Worm (Caenorhabditis elegans) whole organism, young adult: ENCODE measurements around the gene Y116F11B.6.

ENCODE experiments used
- D2030.7 ChIP-seq: fragments of 200-800 bp; sonication (Bioruptor generic); IDR thresholded peaks from 2 replicates; pipeline ENCODE4 v1.3.6; 2022; ENCODE audit warnings: missing genetic modification reagents, missing genetic modification characterization, missing compliant biosample characterization
- F22D6.2 ChIP-seq: sonication (generic microtip); optimal IDR thresholded peaks from 2 replicates; lab custom pipeline; 2016; ENCODE audit warnings: mild to moderate bottlenecking, missing genetic modification characterization, missing compliant biosample characterization
- F33H1.4 ChIP-seq: fragments of 200-800 bp; sonication (Bioruptor generic); IDR thresholded peaks from 2 replicates; pipeline ENCODE4 v1.3.6; 2022; ENCODE audit warnings: missing genetic modification reagents, missing genetic modification characterization, missing compliant biosample characterization
- F49E8.2 ChIP-seq: sonication (generic microtip); optimal IDR thresholded peaks from 3 replicates; lab custom pipeline; 2017; ENCODE audit warnings: missing genetic modification characterization, mild to moderate bottlenecking, missing compliant biosample characterization, antibody characterized with exemption, moderate library complexity; ENCODE audit not compliant: insufficient read depth
- F52B5.7 ChIP-seq: sonication (generic microtip); optimal IDR thresholded peaks from 2 replicates; lab custom pipeline; 2016; ENCODE audit warnings: mild to moderate bottlenecking, missing genetic modification characterization, missing compliant biosample characterization
- F57C9.4 ChIP-seq: sonication (generic microtip); optimal IDR thresholded peaks from 2 replicates; lab custom pipeline; 2017; ENCODE audit warnings: mild to moderate bottlenecking, missing genetic modification characterization, missing compliant biosample characterization
- T26A5.8 ChIP-seq: sonication (generic microtip); optimal IDR thresholded peaks from 2 replicates; lab custom pipeline; 2016; ENCODE audit warnings: missing genetic modification characterization, missing compliant biosample characterization
- Y56A3A.18 ChIP-seq: fragments of 200-800 bp; sonication (Bioruptor generic); IDR thresholded peaks from 2 replicates; pipeline ENCODE4 v1.3.6; 2022; ENCODE audit warnings: missing genetic modification reagents, missing genetic modification characterization, missing compliant biosample characterization
- Y67H2A.10 ChIP-seq: fragments of 200-800 bp; sonication (Bioruptor generic); conservative IDR thresholded peaks from 2 replicates; pipeline ENCODE4 v1.3.6; 2022; ENCODE audit warnings: missing genetic modification reagents, missing genetic modification characterization, missing compliant biosample characterization
- akir-1 ChIP-seq: fragments of 200-800 bp; sonication (Bioruptor generic); optimal IDR thresholded peaks from 2 replicates; lab custom pipeline; 2018; ENCODE audit warnings: mild to moderate bottlenecking, missing genetic modification characterization, moderate library complexity, missing compliant biosample characterization
- ama-1 ChIP-seq, 3 experiments: fragments of 150-350 bp in 1 of 3; sonication (generic microtip) in 2 of 3; optimal IDR thresholded peaks; 2 replicates each; lab custom pipeline; 2014 to 2018; ENCODE audit warnings: missing biosample characterization in 2 of 3, missing genetic modification characterization in 2 of 3, missing genetic modification reagents in 2 of 3
- aptf-3 ChIP-seq: fragments of 200-800 bp; sonication (Bioruptor generic); IDR thresholded peaks from 2 replicates; pipeline ENCODE4 v1.3.6; 2022; ENCODE audit warnings: missing genetic modification characterization, missing compliant biosample characterization
- bed-2 ChIP-seq: fragments of 200-800 bp; sonication (Bioruptor generic); IDR thresholded peaks from 2 replicates; pipeline ENCODE4 v1.3.6; 2022; ENCODE audit warnings: missing genetic modification reagents, missing genetic modification characterization, missing compliant biosample characterization
- cebp-2 ChIP-seq: fragments of 200-800 bp; sonication (Bioruptor generic); IDR thresholded peaks from 2 replicates; pipeline ENCODE4 v1.3.6; 2022; ENCODE audit warnings: missing genetic modification characterization, missing compliant biosample characterization
- ceh-100 ChIP-seq: fragments of 200-800 bp; sonication (Bioruptor generic); IDR thresholded peaks from 2 replicates; pipeline ENCODE4 v1.3.6; 2022; ENCODE audit warnings: missing genetic modification reagents, missing genetic modification characterization, missing compliant biosample characterization
- ceh-27 ChIP-seq: fragments of 200-800 bp; sonication (Bioruptor generic); optimal IDR thresholded peaks from 2 replicates; lab custom pipeline; 2018; ENCODE audit warnings: mild to moderate bottlenecking, missing genetic modification characterization, moderate library complexity, missing compliant biosample characterization
- ceh-79 ChIP-seq: sonication (generic microtip); optimal IDR thresholded peaks from 2 replicates; lab custom pipeline; 2017; ENCODE audit warnings: mild to moderate bottlenecking, missing genetic modification characterization, missing compliant biosample characterization
- ceh-91 ChIP-seq: fragments of 200-800 bp; sonication (Bioruptor generic); IDR thresholded peaks from 2 replicates; pipeline ENCODE4 v1.3.6; 2022; ENCODE audit warnings: missing genetic modification reagents, missing genetic modification characterization, missing compliant biosample characterization
- ets-4 ChIP-seq: fragments of 200-800 bp; sonication (Bioruptor generic); optimal IDR thresholded peaks from 2 replicates; lab custom pipeline; 2018; ENCODE audit warnings: mild to moderate bottlenecking, missing genetic modification characterization, missing compliant biosample characterization
- fkh-3 ChIP-seq: sonication (generic microtip); optimal IDR thresholded peaks from 2 replicates; lab custom pipeline; 2016; ENCODE audit warnings: mild to moderate bottlenecking, missing genetic modification characterization, missing compliant biosample characterization
- hrde-1 ChIP-seq: sonication (generic microtip); optimal IDR thresholded peaks from 2 replicates; lab custom pipeline; 2016; ENCODE audit warnings: missing genetic modification characterization, mild to moderate bottlenecking, missing compliant biosample characterization, moderate library complexity, missing genotype, missing genetic modification reagents, borderline replicate concordance
- let-607 ChIP-seq, 2 experiments: fragments of 200-800 bp in 1 of 2; sonication (Bioruptor generic) in 1 of 2; sonication (generic microtip) in 1 of 2; optimal IDR thresholded peaks; 2 replicates each; lab custom pipeline; 2016 to 2018; ENCODE audit warnings: mild to moderate bottlenecking in 2 of 2, missing compliant biosample characterization in 2 of 2, missing genetic modification characterization in 2 of 2, moderate library complexity in 2 of 2, missing genotype in 1 of 2
- lin-40 ChIP-seq: sonication (generic microtip); optimal IDR thresholded peaks from 2 replicates; lab custom pipeline; 2016; ENCODE audit warnings: missing genetic modification characterization, mild to moderate bottlenecking, missing compliant biosample characterization, missing genotype, missing genetic modification reagents
- lin-54 ChIP-seq: fragments of 200-800 bp; sonication (Bioruptor generic); optimal IDR thresholded peaks from 2 replicates; lab custom pipeline; 2018; ENCODE audit warnings: mild to moderate bottlenecking, missing genetic modification characterization, missing compliant biosample characterization
- lir-1 ChIP-seq: fragments of 200-800 bp; sonication (Bioruptor generic); conservative IDR thresholded peaks from 2 replicates; pipeline ENCODE4 v1.3.6; 2022; ENCODE audit warnings: missing genetic modification reagents, missing genetic modification characterization, missing compliant biosample characterization
- madf-6 ChIP-seq: fragments of 200-800 bp; sonication (Bioruptor generic); IDR thresholded peaks from 2 replicates; pipeline ENCODE4 v1.3.6; 2022; ENCODE audit warnings: missing genetic modification reagents, missing genetic modification characterization, missing compliant biosample characterization
- mxl-1 ChIP-seq: sonication (generic microtip); optimal IDR thresholded peaks from 2 replicates; lab custom pipeline; 2016; ENCODE audit warnings: missing genetic modification characterization, missing compliant biosample characterization
- nfya-2 ChIP-seq: fragments of 200-800 bp; sonication (Bioruptor generic); IDR thresholded peaks from 2 replicates; pipeline ENCODE4 v1.3.6; 2022; ENCODE audit warnings: missing genetic modification reagents, missing genetic modification characterization, missing compliant biosample characterization
- nhr-27 ChIP-seq: fragments of 200-800 bp; sonication (Bioruptor generic); optimal IDR thresholded peaks from 2 replicates; lab custom pipeline; 2018; ENCODE audit warnings: mild to moderate bottlenecking, missing genetic modification characterization, moderate library complexity, missing compliant biosample characterization
- pha-4 ChIP-seq: fragments of 150-350 bp; sonication (generic microtip); optimal IDR thresholded peaks from 2 replicates; lab custom pipeline; 2014; ENCODE audit warnings: missing biosample characterization, missing genetic modification reagents, missing genetic modification characterization
- rcor-1 ChIP-seq: fragments of 200-800 bp; sonication (Bioruptor generic); IDR thresholded peaks from 2 replicates; pipeline ENCODE4 v1.3.6; 2022; ENCODE audit warnings: missing genetic modification reagents, missing genetic modification characterization, missing compliant biosample characterization
- sptf-2 ChIP-seq: fragments of 200-800 bp; sonication (Bioruptor generic); optimal IDR thresholded peaks from 2 replicates; lab custom pipeline; 2018; ENCODE audit warnings: mild to moderate bottlenecking, missing genetic modification characterization, missing compliant biosample characterization
- tlf-1 ChIP-seq: fragments of 200-800 bp; sonication (Bioruptor generic); optimal IDR thresholded peaks from 2 replicates; lab custom pipeline; 2018; ENCODE audit warnings: mild to moderate bottlenecking, missing genetic modification characterization, missing compliant biosample characterization
- unc-130 ChIP-seq: sonication (generic microtip); optimal IDR thresholded peaks from 2 replicates; lab custom pipeline; 2016; ENCODE audit warnings: missing genetic modification reagents, missing genetic modification characterization, missing compliant biosample characterization
- unc-62 ChIP-seq: fragments of 150-350 bp; optimal IDR thresholded peaks from 2 replicates; lab custom pipeline; 2014; ENCODE audit warnings: missing biosample characterization, missing genetic modification reagents, missing genetic modification characterization
- ztf-22 ChIP-seq: fragments of 200-800 bp; sonication (Bioruptor generic); optimal IDR thresholded peaks from 2 replicates; lab custom pipeline; 2018; ENCODE audit warnings: mild to moderate bottlenecking, missing genetic modification characterization, moderate library complexity, missing compliant biosample characterization

Gene Y116F11B.6

ce11 chrV:19829225-19829624 is 16.6 kb downstream of the Y116F11B.6 start:
- TF ChIP-seq cebp-2 (GFP tag; lab: Robert Waterston, UW) (no peak), aptf-3 (GFP tag; lab: Robert Waterston, UW) (no peak), akir-1 (GFP tag; lab: Kevin White, UChicago) (no peak), rcor-1 (GFP tag; lab: Robert Waterston, UW) (no peak), unc-62 (GFP tag; lab: Kevin White, UChicago) (no peak), F52B5.7 (tag; lab: Kevin White, UChicago) (no peak), F33H1.4 (GFP tag; lab: Robert Waterston, UW) (no peak), lir-1 (GFP tag; lab: Robert Waterston, UW) (no peak), mxl-1 (tag; lab: Kevin White, UChicago) (no peak), hrde-1 (tag; lab: Kevin White, UChicago) (no peak), F57C9.4 (tag; lab: Kevin White, UChicago) (no peak), ztf-22 (GFP tag; lab: Kevin White, UChicago) (no peak)

- TF ChIP-seq ceh-79 (tag; lab: Kevin White, UChicago), result no peak
- TF ChIP-seq unc-130 (GFP tag; lab: Kevin White, UChicago), result no peak
- TF ChIP-seq F49E8.2 (tag; lab: Kevin White, UChicago), result no peak
- TF ChIP-seq fkh-3 (tag; lab: Kevin White, UChicago), result no peak
- no peak for TF ChIP-seq ceh-100 (GFP tag; lab: Robert Waterston, UW)
- TF ChIP-seq F22D6.2 (tag; lab: Kevin White, UChicago), result no peak
- TF ChIP-seq bed-2 (GFP tag; lab: Robert Waterston, UW), result no peak
- no peak for TF ChIP-seq D2030.7 (GFP tag; lab: Robert Waterston, UW)
- no peak for TF ChIP-seq Y56A3A.18 (GFP tag; lab: Robert Waterston, UW)
- no peak for TF ChIP-seq pha-4 (tag; lab: Kevin White, UChicago)
- no peak for TF ChIP-seq let-607 (tag; optimal IDR thresholded peaks at IDR 0.05; lab: Kevin White, UChicago)
These were observed 18.3 kb downstream of the Y116F11B.6 start for ce11 chrV:19827481-19827880.

ce11 chrV:19822093-19822492 is 23.7 kb downstream of the Y116F11B.6 start, which contains the start of gene Y116F11B.17:
TSS of gene Y116F11B.17 (minus strand) at chrV:19822193.
- TF ChIP-seq ceh-100 (GFP tag; lab: Robert Waterston, UW) (no peak), lin-54 (GFP tag; lab: Kevin White, UChicago) (no peak), F52B5.7 (tag; lab: Kevin White, UChicago) (no peak), madf-6 (GFP tag; lab: Robert Waterston, UW) (no peak), nhr-27 (tag; lab: Kevin White, UChicago) (no peak), tlf-1 (GFP tag; lab: Kevin White, UChicago) (no peak), ceh-91 (no peak), fkh-3 (tag; lab: Kevin White, UChicago) (no peak), sptf-2 (no peak), ets-4 (GFP tag; lab: Kevin White, UChicago) (no peak), T26A5.8 (tag; lab: Kevin White, UChicago) (no peak), ceh-27 (no peak), ama-1 (optimal IDR thresholded peaks at IDR 0.05; lab: Kevin White, UChicago) (no peak), ama-1 (GFP tag; optimal IDR thresholded peaks at IDR 0.05; lab: Kevin White, UChicago) (no peak), lin-40 (no peak), nfya-2 (GFP tag; lab: Robert Waterston, UW) (no peak), Y67H2A.10 (no peak)
